Worm (Caenorhabditis elegans): ENCODE measurements around the gene ZC449.1.

Gene ZC449.1

ce11 chrX:5006972-5007371, 17.2 kb upstream of the ZC449.1 start:
- TF ChIP-seq tbx-8 (GFP tag; optimal IDR thresholded peaks at IDR 0.05), result no peak
- TF ChIP-seq unc-120 (tag; optimal IDR thresholded peaks at IDR 0.05; ENCODE audit: poor library complexity, severe bottlenecking), result no peak
- no peak for TF ChIP-seq nhr-2 (tag; optimal IDR thresholded peaks at IDR 0.05)
- TF ChIP-seq drap-1 (GFP tag; optimal IDR thresholded peaks at IDR 0.05), result no peak
- TF ChIP-seq mep-1 (tag; optimal IDR thresholded peaks at IDR 0.05), result no peak
- no peak for TF ChIP-seq lin-13 (tag; optimal IDR thresholded peaks at IDR 0.05)
- TF ChIP-seq mls-2 (tag; optimal IDR thresholded peaks at IDR 0.05), result no peak
- TF ChIP-seq snpc-4 (tag; optimal IDR thresholded peaks at IDR 0.05), result no peak
- TF ChIP-seq ces-1 (GFP tag; optimal IDR thresholded peaks at IDR 0.05), result no peak
- TF ChIP-seq elt-1 (tag; optimal IDR thresholded peaks at IDR 0.05; ENCODE audit: borderline replicate concordance, insufficient read depth), result no peak
- no peak for TF ChIP-seq ceh-43 (GFP tag; optimal IDR thresholded peaks at IDR 0.05)
- TF ChIP-seq unc-39 (tag; optimal IDR thresholded peaks at IDR 0.05), result no peak
- no peak for TF ChIP-seq hlh-1 (tag; optimal IDR thresholded peaks at IDR 0.05)
- TF ChIP-seq unc-62 (GFP tag; optimal IDR thresholded peaks at IDR 0.05), result no peak
- no peak for TF ChIP-seq cnd-1 (tag; optimal IDR thresholded peaks at IDR 0.05)
- TF ChIP-seq ceh-83 (GFP tag; optimal IDR thresholded peaks at IDR 0.05), result no peak
- no peak for TF ChIP-seq mab-5 (tag; optimal IDR thresholded peaks at IDR 0.05)
- TF ChIP-seq elt-3 (tag; optimal IDR thresholded peaks at IDR 0.05), result no peak
- no peak for TF ChIP-seq nhr-76 (tag; optimal IDR thresholded peaks at IDR 0.05)
- no peak for TF ChIP-seq sptf-1 (tag; optimal IDR thresholded peaks at IDR 0.05)

- no peak for TF ChIP-seq ceh-39 (tag; optimal IDR thresholded peaks at IDR 0.05)
- TF ChIP-seq elt-3 (tag; optimal IDR thresholded peaks at IDR 0.05), result no peak
Measured at ce11 chrX:5009000-5009399, 15.2 kb upstream of the ZC449.1 start, which contains the start of gene hsd-3. Gene hsd-3, plus strand, starts transcription at chrX:5009300.

ce11 chrX:5013826-5014225, 10.4 kb upstream of the ZC449.1 start, which contains the start of gene ZC449.7:
Gene ZC449.7, plus strand, starts transcription at chrX:5014074.
- no peak for TF ChIP-seq ceh-39 (tag; optimal IDR thresholded peaks at IDR 0.05)
- no peak for TF ChIP-seq unc-62 (GFP tag; optimal IDR thresholded peaks at IDR 0.05)

- no peak for TF ChIP-seq nhr-76 (tag; optimal IDR thresholded peaks at IDR 0.05)
- no peak for TF ChIP-seq elt-3 (tag; optimal IDR thresholded peaks at IDR 0.05)
- TF ChIP-seq bed-3 (GFP tag; optimal IDR thresholded peaks at IDR 0.05), result no peak
- no peak for TF ChIP-seq unc-62 (GFP tag; optimal IDR thresholded peaks at IDR 0.05)
- no peak for TF ChIP-seq lsy-2 (tag; optimal IDR thresholded peaks at IDR 0.05)
- no peak for TF ChIP-seq snpc-4 (tag; optimal IDR thresholded peaks at IDR 0.05)
- TF ChIP-seq ces-1 (GFP tag; optimal IDR thresholded peaks at IDR 0.05), result no peak
Measured at ce11 chrX:5015775-5016174, 8.4 kb upstream of the ZC449.1 start, which contains the start of gene ZC449.8. Gene ZC449.8, plus strand, starts transcription at chrX:5016075.

ce11 chrX:5017591-5017990, 6.6 kb upstream of the ZC449.1 start, which contains the start of gene sek-3:
Gene sek-3, plus strand, starts transcription at chrX:5017891.
- TF ChIP-seq tbx-8 (GFP tag; optimal IDR thresholded peaks at IDR 0.05) (no peak), nhr-12 (tag; optimal IDR thresholded peaks at IDR 0.05) (no peak), blmp-1 (tag; optimal IDR thresholded peaks at IDR 0.05) (no peak), nhr-76 (tag; optimal IDR thresholded peaks at IDR 0.05) (no peak), lin-32 (GFP tag; optimal IDR thresholded peaks at IDR 0.05) (no peak)

- TF ChIP-seq ceh-39 (tag; optimal IDR thresholded peaks at IDR 0.05) (peak; percentile 23), sptf-1 (tag; optimal IDR thresholded peaks at IDR 0.05) (no peak), mep-1 (tag; optimal IDR thresholded peaks at IDR 0.05) (peak; percentile 46)
Measured at ce11 chrX:5018062-5018653, 6.1 kb upstream of the ZC449.1 start.

ce11 chrX:5020996-5021395, 3.2 kb upstream of the ZC449.1 start, which contains the start of gene ZC449.2:
Gene ZC449.2, plus strand, starts transcription at chrX:5021285.
- TF ChIP-seq ceh-43 (GFP tag; optimal IDR thresholded peaks at IDR 0.05) (no peak), sem-2 (GFP tag; optimal IDR thresholded peaks at IDR 0.05) (no peak), mls-2 (tag; optimal IDR thresholded peaks at IDR 0.05) (no peak), mab-5 (tag; optimal IDR thresholded peaks at IDR 0.05) (no peak), elt-3 (tag; optimal IDR thresholded peaks at IDR 0.05) (no peak), M03D4.4 (tag; optimal IDR thresholded peaks at IDR 0.05) (no peak), unc-39 (tag; optimal IDR thresholded peaks at IDR 0.05) (no peak), blmp-1 (tag; optimal IDR thresholded peaks at IDR 0.05) (no peak), lin-32 (GFP tag; optimal IDR thresholded peaks at IDR 0.05) (no peak), zip-8 (tag; optimal IDR thresholded peaks at IDR 0.05) (no peak), pha-4 (tag; optimal IDR thresholded peaks at IDR 0.05) (no peak), nhr-237 (tag; optimal IDR thresholded peaks at IDR 0.05) (no peak), lin-13 (tag; optimal IDR thresholded peaks at IDR 0.05) (no peak), ces-1 (GFP tag; optimal IDR thresholded peaks at IDR 0.05) (no peak), unc-120 (tag; optimal IDR thresholded peaks at IDR 0.05; ENCODE audit: poor library complexity, severe bottlenecking) (no peak), snpc-4 (tag; optimal IDR thresholded peaks at IDR 0.05) (no peak), ztf-11 (tag; optimal IDR thresholded peaks at IDR 0.05) (no peak), ceh-83 (GFP tag; optimal IDR thresholded peaks at IDR 0.05) (no peak), mep-1 (tag; optimal IDR thresholded peaks at IDR 0.05) (no peak), drap-1 (GFP tag; optimal IDR thresholded peaks at IDR 0.05) (no peak)
